Worm (Caenorhabditis elegans) whole organism, L1 larva: ENCODE data around the gene ZK666.11.

Source experiments
- jun-1 ChIP-seq: fragments of 150-350 bp; optimal IDR thresholded peaks from 2 replicates; lab custom pipeline; 2014; ENCODE audit warnings: missing biosample characterization, missing genetic modification reagents, missing genetic modification characterization
- lin-15B ChIP-seq: fragments of 150-350 bp; sonication (generic microtip); optimal IDR thresholded peaks from 3 replicates; lab custom pipeline; 2014; ENCODE audit warnings: missing biosample characterization, missing genetic modification characterization
- lsy-2 ChIP-seq, 2 experiments: fragments of 150-350 bp; optimal IDR thresholded peaks; 2 replicates each; lab custom pipeline; 2014; ENCODE audit warnings: missing biosample characterization in 2 of 2, missing genetic modification characterization in 2 of 2
- nhr-11 ChIP-seq: fragments of 150-350 bp; optimal IDR thresholded peaks from 2 replicates; lab custom pipeline; 2014; ENCODE audit warnings: missing biosample characterization, missing genetic modification characterization
- tbx-2 ChIP-seq: sonication (generic microtip); optimal IDR thresholded peaks from 2 replicates; lab custom pipeline; 2016; ENCODE audit warnings: missing genetic modification characterization, missing compliant biosample characterization
- unc-130 ChIP-seq: fragments of 150-350 bp; optimal IDR thresholded peaks from 2 replicates; lab custom pipeline; 2017; ENCODE audit warnings: missing biosample characterization, missing genetic modification characterization, inconsistent platforms
- zip-4 ChIP-seq: fragments of 200-800 bp; sonication (Bioruptor generic); optimal IDR thresholded peaks from 2 replicates; lab custom pipeline; 2018; ENCODE audit warnings: mild to moderate bottlenecking, missing genetic modification characterization, moderate library complexity, missing compliant biosample characterization

DNA sequence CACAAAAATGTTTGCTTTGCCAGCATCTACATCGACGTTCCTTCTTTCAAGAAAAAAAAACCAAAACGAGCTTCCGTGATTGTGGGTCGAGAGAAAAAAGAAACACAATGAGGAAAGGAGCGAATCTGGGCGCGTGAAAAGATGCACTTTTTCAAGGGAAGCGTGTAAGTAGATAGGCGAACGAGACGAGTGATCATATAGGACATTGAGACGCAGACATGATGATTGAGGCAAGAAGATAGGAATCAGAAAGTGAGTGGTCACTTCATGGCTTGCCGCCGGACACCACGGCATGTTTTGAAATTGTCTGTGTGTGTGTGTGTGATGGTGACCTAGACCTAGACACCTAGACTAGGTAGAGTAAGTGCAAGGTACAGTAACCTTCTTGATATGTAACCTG lies 19.3 kb downstream of the ZK666.11 start:
- TF ChIP-seq tbx-2 (tag; lab: Kevin White, UChicago) = no peak
- TF ChIP-seq lin-15B (tag; lab: Kevin White, UChicago) = no peak
- peak; percentile 18 to 41 for TF ChIP-seq lsy-2 (tag; optimal IDR thresholded peaks at IDR 0.05; lab: Kevin White, UChicago)
- TF ChIP-seq unc-130 = no peak
- no peak for TF ChIP-seq jun-1
- TF ChIP-seq zip-4 (GFP tag; lab: Kevin White, UChicago) = no peak
- TF ChIP-seq nhr-11 (tag; lab: Kevin White, UChicago) = no peak
